Fruit fly (Drosophila melanogaster) whole organism, embryonic: Measurements from ENCODE around the gene Sbf.
A peak's percentile ranks its signal among the peaks of the same experiment; 100 is the strongest.

Experiments
- CG10366 ChIP-seq: fragments of 200-800 bp; sonication (Bioruptor generic); IDR thresholded peaks from 2 replicates; pipeline ENCODE4 v1.3.6; 2022; ENCODE audit warnings: missing biosample characterization, missing genetic modification characterization
- CG10543 ChIP-seq: fragments of 200-800 bp; sonication (Bioruptor generic); optimal IDR thresholded peaks from 3 replicates; lab custom pipeline; 2017; ENCODE audit warnings: missing biosample characterization, mild to moderate bottlenecking, missing genetic modification characterization, moderate library complexity
- CG10654 ChIP-seq: fragments of 200-800 bp; sonication (Bioruptor generic); optimal IDR thresholded peaks from 2 replicates; lab custom pipeline; 2016; ENCODE audit warnings: missing biosample characterization, missing genetic modification characterization
- CG12071 ChIP-seq: fragments of 200-800 bp; sonication (Bioruptor generic); optimal IDR thresholded peaks from 3 replicates; lab custom pipeline; 2018; ENCODE audit warnings: missing biosample characterization, mild to moderate bottlenecking, missing genetic modification characterization
- CG13424 ChIP-seq: fragments of 200-800 bp; sonication (Bioruptor generic); optimal IDR thresholded peaks from 2 replicates; lab custom pipeline; 2019; ENCODE audit warnings: missing biosample characterization, mild to moderate bottlenecking, missing genetic modification characterization, moderate library complexity
- CG13894 ChIP-seq: fragments of 200-800 bp; sonication (Bioruptor generic); optimal IDR thresholded peaks from 3 replicates; lab custom pipeline; 2018; ENCODE audit warnings: missing biosample characterization, mild to moderate bottlenecking, missing genetic modification characterization, moderate library complexity
- CG14441 ChIP-seq: fragments of 200-800 bp; sonication (Bioruptor generic); IDR thresholded peaks from 2 replicates; pipeline ENCODE4 v1.3.6; 2022; ENCODE audit warnings: missing biosample characterization, missing genetic modification characterization
- CG15514 ChIP-seq: fragments of 200-800 bp; sonication (Bioruptor generic); optimal IDR thresholded peaks from 3 replicates; lab custom pipeline; 2017; ENCODE audit warnings: missing biosample characterization, missing genetic modification characterization, mild to moderate bottlenecking, moderate library complexity, missing genetic modification reagents
- CG15696 ChIP-seq: fragments of 200-800 bp; sonication (Bioruptor generic); optimal IDR thresholded peaks from 2 replicates; lab custom pipeline; 2019; ENCODE audit warnings: missing biosample characterization, mild to moderate bottlenecking, missing genetic modification characterization, moderate library complexity
- CG1602 ChIP-seq: fragments of 200-800 bp; sonication (Bioruptor generic); optimal IDR thresholded peaks from 3 replicates; lab custom pipeline; 2016; ENCODE audit warnings: missing biosample characterization, missing genetic modification characterization
- CG18476 ChIP-seq: fragments of 200-800 bp; sonication (Bioruptor generic); optimal IDR thresholded peaks from 2 replicates; lab custom pipeline; 2016; ENCODE audit warnings: missing biosample characterization, mild to moderate bottlenecking, missing genetic modification characterization
- CG18764 ChIP-seq: fragments of 200-800 bp; sonication (Bioruptor generic); optimal IDR thresholded peaks from 3 replicates; lab custom pipeline; 2016; ENCODE audit warnings: missing biosample characterization, missing genetic modification characterization
- CG2875 ChIP-seq: fragments of 200-800 bp; sonication (Bioruptor generic); optimal IDR thresholded peaks from 2 replicates; lab custom pipeline; 2017; ENCODE audit warnings: missing biosample characterization, mild to moderate bottlenecking, missing genetic modification characterization, missing genetic modification reagents
- CG32767 ChIP-seq: fragments of 200-800 bp; sonication (Bioruptor generic); IDR thresholded peaks from 2 replicates; pipeline ENCODE4 v1.3.6; 2022; ENCODE audit warnings: missing biosample characterization, missing genetic modification characterization
- CG3995 ChIP-seq: fragments of 200-800 bp; sonication (Bioruptor generic); optimal IDR thresholded peaks from 3 replicates; lab custom pipeline; 2016; ENCODE audit warnings: missing biosample characterization, missing genetic modification characterization
- CG42726 ChIP-seq: fragments of 200-800 bp; sonication (Bioruptor generic); IDR thresholded peaks from 2 replicates; pipeline ENCODE4 v1.3.6; 2022; ENCODE audit warnings: missing biosample characterization, missing genetic modification characterization; ENCODE audit not compliant: partially characterized antibody
- CG8478 ChIP-seq: fragments of >200 bp; optimal IDR thresholded peaks from 2 replicates; lab custom pipeline; 2018
- Ets65A ChIP-seq: fragments of 200-800 bp; sonication (Bioruptor generic); peaks from one replicate; lab custom pipeline; 2016; ENCODE audit warnings: missing biosample characterization, missing genetic modification characterization
- H2.0 ChIP-seq: fragments of 200-800 bp; sonication (Bioruptor generic); IDR thresholded peaks from 2 replicates; pipeline ENCODE4 v1.3.6; 2022; ENCODE audit warnings: missing biosample characterization, missing genetic modification characterization
- HLH3B ChIP-seq: fragments of 200-800 bp; sonication (Bioruptor generic); IDR thresholded peaks from 2 replicates; pipeline ENCODE4 v1.3.6; 2022; ENCODE audit warnings: missing biosample characterization, missing genetic modification characterization
- NK7.1 ChIP-seq: fragments of 200-800 bp; sonication (Bioruptor generic); optimal IDR thresholded peaks from 3 replicates; lab custom pipeline; 2016; ENCODE audit warnings: missing biosample characterization, missing genetic modification characterization
- Nf-YB ChIP-seq: fragments of 200-800 bp; sonication (Bioruptor generic); optimal IDR thresholded peaks from 3 replicates; lab custom pipeline; 2019; ENCODE audit warnings: missing biosample characterization, mild to moderate bottlenecking, missing genetic modification characterization, moderate library complexity
- Ptx1 ChIP-seq: fragments of 200-800 bp; sonication (Bioruptor generic); IDR thresholded peaks from 2 replicates; pipeline ENCODE4 v1.3.6; 2022; ENCODE audit warnings: missing biosample characterization, missing genetic modification characterization
- Sry-δ ChIP-seq: fragments of 200-800 bp; sonication (Bioruptor generic); optimal IDR thresholded peaks from 2 replicates; lab custom pipeline; 2016; ENCODE audit warnings: missing biosample characterization, missing genetic modification characterization
- Stat92E ChIP-seq, 3 experiments: fragments of >200 bp in 2 of 3; fragments of 200-800 bp in 1 of 3; sonication (Bioruptor generic) in 1 of 3; optimal IDR thresholded peaks; 2 replicates each; lab custom pipeline; 2017 to 2019; ENCODE audit warnings: missing biosample characterization in 3 of 3, missing genetic modification characterization in 3 of 3, mild to moderate bottlenecking in 1 of 3, moderate library complexity in 1 of 3
- Tbp ChIP-seq: fragments of >200 bp; optimal IDR thresholded peaks from 2 replicates; lab custom pipeline; 2018; ENCODE audit warnings: missing biosample characterization, missing genetic modification characterization
- Xbp1 ChIP-seq: fragments of 200-800 bp; sonication (Bioruptor generic); optimal IDR thresholded peaks from 3 replicates; lab custom pipeline; 2016; ENCODE audit warnings: missing biosample characterization, mild to moderate bottlenecking, missing genetic modification characterization
- abd-A ChIP-seq: fragments of 200-800 bp; sonication (Bioruptor generic); optimal IDR thresholded peaks from 3 replicates; lab custom pipeline; 2019; ENCODE audit warnings: missing biosample characterization, mild to moderate bottlenecking, missing genetic modification characterization, moderate library complexity
- bbx ChIP-seq: fragments of 200-800 bp; sonication (Bioruptor generic); IDR thresholded peaks from 2 replicates; pipeline ENCODE4 v1.3.6; 2022; ENCODE audit warnings: missing biosample characterization, missing genetic modification characterization; ENCODE audit not compliant: partially characterized antibody
- bigmax ChIP-seq: fragments of 200-800 bp; sonication (Bioruptor generic); optimal IDR thresholded peaks from 2 replicates; lab custom pipeline; 2018; ENCODE audit warnings: missing biosample characterization, mild to moderate bottlenecking, missing genetic modification characterization
- danr ChIP-seq: fragments of 200-800 bp; sonication (Bioruptor generic); IDR thresholded peaks from 2 replicates; pipeline ENCODE4 v1.3.6; 2022; ENCODE audit warnings: missing biosample characterization, missing genetic modification characterization
- dimm ChIP-seq: fragments of 200-800 bp; sonication (Bioruptor generic); IDR thresholded peaks from 2 replicates; pipeline ENCODE4 v1.3.6; 2022; ENCODE audit warnings: missing biosample characterization, missing genetic modification characterization
- emc ChIP-seq: fragments of 200-800 bp; sonication (Bioruptor generic); optimal IDR thresholded peaks from 2 replicates; lab custom pipeline; 2016; ENCODE audit warnings: missing biosample characterization, missing genetic modification characterization
- esg ChIP-seq: fragments of 200-800 bp; sonication (Bioruptor generic); conservative IDR thresholded peaks from 2 replicates; pipeline ENCODE4 v1.3.6; 2022; ENCODE audit warnings: missing biosample characterization, missing genetic modification characterization
- ewg ChIP-seq: fragments of 200-800 bp; sonication (Bioruptor generic); optimal IDR thresholded peaks from 3 replicates; lab custom pipeline; 2017; ENCODE audit warnings: mild to moderate bottlenecking, missing biosample characterization, missing genetic modification reagents, missing genetic modification characterization
- fd3F ChIP-seq: fragments of 200-800 bp; sonication (Bioruptor generic); optimal IDR thresholded peaks from 2 replicates; lab custom pipeline; 2018; ENCODE audit warnings: missing biosample characterization, mild to moderate bottlenecking, missing genetic modification characterization, moderate library complexity
- fd64A ChIP-seq: fragments of 200-800 bp; sonication (Bioruptor generic); optimal IDR thresholded peaks from 3 replicates; lab custom pipeline; 2018; ENCODE audit warnings: missing biosample characterization, mild to moderate bottlenecking, missing genetic modification characterization
- fd96Cb ChIP-seq: fragments of 200-800 bp; sonication (Bioruptor generic); optimal IDR thresholded peaks from 2 replicates; lab custom pipeline; 2018; ENCODE audit warnings: missing biosample characterization, mild to moderate bottlenecking, missing genetic modification characterization, moderate library complexity
- gcm2 ChIP-seq: fragments of 200-800 bp; sonication (Bioruptor generic); optimal IDR thresholded peaks from 2 replicates; lab custom pipeline; 2016; ENCODE audit warnings: missing biosample characterization, missing genetic modification characterization
- gro ChIP-seq: fragments of 200-800 bp; sonication (Bioruptor generic); optimal IDR thresholded peaks from 2 replicates; lab custom pipeline; 2016; ENCODE audit warnings: missing biosample characterization, missing genetic modification characterization
- ind ChIP-seq: fragments of 200-800 bp; sonication (Bioruptor generic); optimal IDR thresholded peaks from 3 replicates; lab custom pipeline; 2016; ENCODE audit warnings: missing biosample characterization, missing genetic modification characterization
- onecut ChIP-seq: fragments of 200-800 bp; sonication (Bioruptor generic); IDR thresholded peaks from 2 replicates; pipeline ENCODE4 v1.3.6; 2022; ENCODE audit warnings: missing biosample characterization, missing genetic modification characterization
- salm ChIP-seq: fragments of 200-800 bp; sonication (Bioruptor generic); optimal IDR thresholded peaks from 2 replicates; lab custom pipeline; 2018; ENCODE audit warnings: missing biosample characterization, mild to moderate bottlenecking, missing genetic modification characterization
- sens ChIP-seq: fragments of 200-800 bp; sonication (Bioruptor generic); peaks from one replicate; lab custom pipeline; 2016; ENCODE audit warnings: missing biosample characterization, missing genetic modification characterization
- slbo ChIP-seq: fragments of 200-800 bp; sonication (Bioruptor generic); IDR thresholded peaks from 2 replicates; pipeline ENCODE4 v1.3.6; 2022; ENCODE audit warnings: missing biosample characterization, missing genetic modification characterization
- slou ChIP-seq: fragments of 200-800 bp; sonication (Bioruptor generic); optimal IDR thresholded peaks from 3 replicates; lab custom pipeline; 2016; ENCODE audit warnings: missing biosample characterization, missing genetic modification characterization
- sna ChIP-seq: fragments of 200-800 bp; sonication (Bioruptor generic); IDR thresholded peaks from 2 replicates; pipeline ENCODE4 v1.3.6; 2022; ENCODE audit warnings: missing biosample characterization, missing genetic modification characterization; ENCODE audit not compliant: partially characterized antibody
- wek ChIP-seq: fragments of 200-800 bp; sonication (Bioruptor generic); optimal IDR thresholded peaks from 3 replicates; lab custom pipeline; 2018; ENCODE audit warnings: missing biosample characterization, mild to moderate bottlenecking, missing genetic modification characterization, moderate library complexity
- yki ChIP-seq: fragments of >200 bp; optimal IDR thresholded peaks from 3 replicates; lab custom pipeline; 2018
- zen2 ChIP-seq: fragments of 200-800 bp; sonication (Bioruptor generic); IDR thresholded peaks from 3 replicates; pipeline ENCODE4 v1.3.6; 2022; ENCODE audit warnings: missing biosample characterization, missing genetic modification characterization; ENCODE audit not compliant: partially characterized antibody

Gene Sbf

dm6 chr3R:11760669-11761387, 35.9 kb downstream of the Sbf start (continued):
- no peak for TF ChIP-seq esg (GFP tag; lab: Robert Waterston, UW)
- no peak for TF ChIP-seq CG14441 (GFP tag; lab: Robert Waterston, UW)
- TF ChIP-seq NK7.1 (GFP tag; lab: Kevin White, UChicago): peak; percentile 100
- peak; percentile 100 for TF ChIP-seq abd-A (tag; lab: Kevin White, UChicago)
- no peak for TF ChIP-seq H2.0 (GFP tag; lab: Robert Waterston, UW)
- no peak for TF ChIP-seq CG42726 (GFP tag; lab: Robert Waterston, UW)
- TF ChIP-seq Ptx1 (GFP tag; lab: Robert Waterston, UW): no peak
- peak; percentile 100 for TF ChIP-seq sens (GFP tag; lab: Kevin White, UChicago)
- peak; percentile 100 for TF ChIP-seq CG13424
- TF ChIP-seq bbx (GFP tag; lab: Robert Waterston, UW): no peak
- peak; percentile 100 for TF ChIP-seq fd96Cb (tag; lab: Kevin White, UChicago)
- TF ChIP-seq ind (GFP tag; lab: Kevin White, UChicago): peak; percentile 100
- no peak for TF ChIP-seq HLH3B (GFP tag; lab: Robert Waterston, UW)
- TF ChIP-seq bigmax (GFP tag; lab: Kevin White, UChicago): peak; percentile 91
- TF ChIP-seq zen2 (GFP tag; lab: Robert Waterston, UW): no peak
- peak; percentile 100 for TF ChIP-seq CG12071 (GFP tag; lab: Kevin White, UChicago)
- TF ChIP-seq Ets65A: peak; percentile 100
- TF ChIP-seq dimm: no peak
- TF ChIP-seq CG3995 (GFP tag; lab: Kevin White, UChicago): peak; percentile 90
- TF ChIP-seq yki (lab: Kevin White, UChicago): peak; percentile 69
- TF ChIP-seq CG15514 (GFP tag; lab: Kevin White, UChicago): peak; percentile 96
- peak; percentile 100 for TF ChIP-seq CG10543 (GFP tag; lab: Kevin White, UChicago)
- peak; percentile 100 for TF ChIP-seq CG18764 (GFP tag; lab: Kevin White, UChicago)
- peak; percentile 100 for TF ChIP-seq gcm2 (GFP tag; lab: Kevin White, UChicago)
- peak; percentile 93 for TF ChIP-seq Nf-YB (GFP tag; lab: Kevin White, UChicago)
- TF ChIP-seq CG10366 (GFP tag; lab: Robert Waterston, UW): no peak
- peak; percentile 99 for TF ChIP-seq onecut (GFP tag; lab: Robert Waterston, UW)
- TF ChIP-seq salm (tag; lab: Kevin White, UChicago): peak; percentile 99
- peak; percentile 100 for TF ChIP-seq Xbp1 (GFP tag; lab: Kevin White, UChicago)
- TF ChIP-seq Tbp (GFP tag; lab: Kevin White, UChicago): no peak
- peak; percentile 100 for TF ChIP-seq CG15696 (tag; lab: Kevin White, UChicago)
- peak; percentile 99 for TF ChIP-seq ewg (GFP tag; lab: Kevin White, UChicago)
- peak; percentile 100 for TF ChIP-seq gro
- TF ChIP-seq emc (GFP tag; lab: Kevin White, UChicago): peak; percentile 100
- no peak for TF ChIP-seq sna
- TF ChIP-seq CG10654 (GFP tag; lab: Kevin White, UChicago): peak; percentile 100
- TF ChIP-seq wek (GFP tag; lab: Kevin White, UChicago): peak; percentile 98
- peak; percentile 100 for TF ChIP-seq CG13894 (tag; lab: Kevin White, UChicago)
- TF ChIP-seq slbo (GFP tag; lab: Robert Waterston, UW): no peak
- peak; percentile 100 for TF ChIP-seq CG1602 (GFP tag; lab: Kevin White, UChicago)
- peak; percentile 99 for TF ChIP-seq slou
- TF ChIP-seq fd64A (GFP tag; lab: Kevin White, UChicago): peak; percentile 99
- TF ChIP-seq CG8478 (lab: Kevin White, UChicago): peak; percentile 56
- TF ChIP-seq Sry-δ (GFP tag; lab: Kevin White, UChicago): peak; percentile 90
- TF ChIP-seq CG18476 (GFP tag; lab: Kevin White, UChicago): peak; percentile 99
- TF ChIP-seq Stat92E (GFP tag; optimal IDR thresholded peaks at IDR 0.05; lab: Kevin White, UChicago): peak in 1 of 3 experiments; percentile 100
- peak; percentile 100 for TF ChIP-seq fd3F (GFP tag; lab: Kevin White, UChicago)
- TF ChIP-seq danr (GFP tag; lab: Robert Waterston, UW): no peak
- TF ChIP-seq CG32767 (GFP tag; lab: Robert Waterston, UW): no peak
- TF ChIP-seq CG2875 (GFP tag; lab: Kevin White, UChicago): peak; percentile 100
